Worm (Caenorhabditis elegans) whole organism, young adult: ENCODE results near the gene ugt-11.

Source experiments
- B0035.1 ChIP-seq: sonication (generic microtip); optimal IDR thresholded peaks from 2 replicates; lab custom pipeline; 2016; ENCODE audit warnings: missing genetic modification characterization, mild to moderate bottlenecking, missing compliant biosample characterization, missing genotype, missing genetic modification reagents
- B0261.1 ChIP-seq: sonication (generic microtip); optimal IDR thresholded peaks from 2 replicates; lab custom pipeline; 2016; ENCODE audit warnings: mild to moderate bottlenecking, missing genetic modification characterization, moderate library complexity, missing compliant biosample characterization
- F10E7.11 ChIP-seq: sonication (generic microtip); optimal IDR thresholded peaks from 2 replicates; lab custom pipeline; 2017; ENCODE audit warnings: mild to moderate bottlenecking, missing genetic modification characterization, moderate library complexity, missing compliant biosample characterization
- F23B12.7 ChIP-seq: sonication (generic microtip); optimal IDR thresholded peaks from 2 replicates; lab custom pipeline; 2017; ENCODE audit warnings: missing genetic modification characterization, mild to moderate bottlenecking, missing compliant biosample characterization, antibody characterized with exemption, moderate library complexity; ENCODE audit not compliant: insufficient read depth
- F37B4.10 ChIP-seq: fragments of 200-800 bp; sonication (Bioruptor generic); IDR thresholded peaks from 2 replicates; pipeline ENCODE4 v1.3.6; 2022; ENCODE audit warnings: missing genetic modification characterization, missing compliant biosample characterization
- F52B5.7 ChIP-seq: sonication (generic microtip); optimal IDR thresholded peaks from 2 replicates; lab custom pipeline; 2016; ENCODE audit warnings: mild to moderate bottlenecking, missing genetic modification characterization, missing compliant biosample characterization
- K12H6.12 ChIP-seq: fragments of 200-800 bp; sonication (Bioruptor generic); optimal IDR thresholded peaks from 2 replicates; lab custom pipeline; 2018; ENCODE audit warnings: mild to moderate bottlenecking, missing genetic modification characterization, missing compliant biosample characterization
- Y67H2A.10 ChIP-seq: fragments of 200-800 bp; sonication (Bioruptor generic); conservative IDR thresholded peaks from 2 replicates; pipeline ENCODE4 v1.3.6; 2022; ENCODE audit warnings: missing genetic modification reagents, missing genetic modification characterization, missing compliant biosample characterization
- bed-1 ChIP-seq: fragments of 200-800 bp; sonication (Bioruptor generic); IDR thresholded peaks from 2 replicates; pipeline ENCODE4 v1.3.6; 2022; ENCODE audit warnings: missing genetic modification reagents, missing genetic modification characterization, missing compliant biosample characterization
- ceh-58 ChIP-seq: fragments of 200-800 bp; sonication (Bioruptor generic); IDR thresholded peaks from 2 replicates; pipeline ENCODE4 v1.3.6; 2022; ENCODE audit warnings: missing genetic modification characterization, missing compliant biosample characterization
- ceh-91 ChIP-seq: fragments of 200-800 bp; sonication (Bioruptor generic); IDR thresholded peaks from 2 replicates; pipeline ENCODE4 v1.3.6; 2022; ENCODE audit warnings: missing genetic modification reagents, missing genetic modification characterization, missing compliant biosample characterization
- egl-44 ChIP-seq: fragments of 200-800 bp; sonication (Bioruptor generic); IDR thresholded peaks from 2 replicates; pipeline ENCODE4 v1.3.6; 2022; ENCODE audit warnings: missing genetic modification reagents, missing genetic modification characterization, missing compliant biosample characterization
- gei-17 ChIP-seq: fragments of 200-800 bp; sonication (Bioruptor generic); optimal IDR thresholded peaks from 2 replicates; lab custom pipeline; 2018; ENCODE audit warnings: mild to moderate bottlenecking, missing genetic modification characterization, missing compliant biosample characterization
- hmg-20 ChIP-seq: fragments of 200-800 bp; sonication (Bioruptor generic); IDR thresholded peaks from 2 replicates; pipeline ENCODE4 v1.3.6; 2022; ENCODE audit warnings: missing genetic modification reagents, missing genetic modification characterization, missing compliant biosample characterization
- hsf-1 ChIP-seq: fragments of 200-800 bp; sonication (Bioruptor generic); IDR thresholded peaks from 2 replicates; pipeline ENCODE4 v1.3.6; 2022; ENCODE audit warnings: missing genetic modification reagents, missing genetic modification characterization, missing compliant biosample characterization
- lag-1 ChIP-seq: fragments of 200-800 bp; sonication (Bioruptor generic); IDR thresholded peaks from 2 replicates; pipeline ENCODE4 v1.3.6; 2022; ENCODE audit warnings: missing genetic modification reagents, missing genetic modification characterization, missing compliant biosample characterization
- lin-40 ChIP-seq: sonication (generic microtip); optimal IDR thresholded peaks from 2 replicates; lab custom pipeline; 2016; ENCODE audit warnings: missing genetic modification characterization, mild to moderate bottlenecking, missing compliant biosample characterization, missing genotype, missing genetic modification reagents
- lir-1 ChIP-seq: fragments of 200-800 bp; sonication (Bioruptor generic); conservative IDR thresholded peaks from 2 replicates; pipeline ENCODE4 v1.3.6; 2022; ENCODE audit warnings: missing genetic modification reagents, missing genetic modification characterization, missing compliant biosample characterization
- madf-3 ChIP-seq: fragments of 200-800 bp; sonication (Bioruptor generic); IDR thresholded peaks from 2 replicates; pipeline ENCODE4 v1.3.6; 2022; ENCODE audit warnings: missing genetic modification reagents, missing genetic modification characterization, missing compliant biosample characterization
- madf-6 ChIP-seq: fragments of 200-800 bp; sonication (Bioruptor generic); IDR thresholded peaks from 2 replicates; pipeline ENCODE4 v1.3.6; 2022; ENCODE audit warnings: missing genetic modification reagents, missing genetic modification characterization, missing compliant biosample characterization
- nfya-2 ChIP-seq: fragments of 200-800 bp; sonication (Bioruptor generic); IDR thresholded peaks from 2 replicates; pipeline ENCODE4 v1.3.6; 2022; ENCODE audit warnings: missing genetic modification reagents, missing genetic modification characterization, missing compliant biosample characterization
- nhr-120 ChIP-seq: fragments of 200-800 bp; sonication (Bioruptor generic); IDR thresholded peaks from 2 replicates; pipeline ENCODE4 v1.3.6; 2022; ENCODE audit warnings: missing genetic modification characterization, missing compliant biosample characterization
- nhr-179 ChIP-seq: sonication (generic microtip); optimal IDR thresholded peaks from 2 replicates; lab custom pipeline; 2016; ENCODE audit warnings: mild to moderate bottlenecking, missing genetic modification characterization, missing compliant biosample characterization
- nhr-80 ChIP-seq: sonication (generic microtip); optimal IDR thresholded peaks from 2 replicates; lab custom pipeline; 2016; ENCODE audit warnings: missing genetic modification characterization, missing compliant biosample characterization
- repo-1 ChIP-seq: sonication (generic microtip); optimal IDR thresholded peaks from 2 replicates; lab custom pipeline; 2017; ENCODE audit warnings: mild to moderate bottlenecking, missing genetic modification characterization, missing compliant biosample characterization
- rpc-1 ChIP-seq, 2 experiments: fragments of 150-350 bp in 1 of 2; sonication (generic microtip) in 1 of 2; optimal IDR thresholded peaks; 2 replicates each; lab custom pipeline; 2014 to 2018; ENCODE audit warnings: missing biosample characterization in 1 of 2, missing genetic modification characterization in 1 of 2, missing genetic modification reagents in 1 of 2, missing genotype in 1 of 2
- snpc-1.1 ChIP-seq: sonication (generic microtip); optimal IDR thresholded peaks from 2 replicates; lab custom pipeline; 2017; ENCODE audit warnings: missing genetic modification characterization, mild to moderate bottlenecking, missing compliant biosample characterization, antibody characterized with exemption, moderate library complexity, missing genotype, missing genetic modification reagents; ENCODE audit not compliant: insufficient read depth
- snpc-3.4 ChIP-seq: sonication (generic microtip); optimal IDR thresholded peaks from 2 replicates; lab custom pipeline; 2017; ENCODE audit warnings: missing genetic modification characterization, mild to moderate bottlenecking, missing compliant biosample characterization, antibody characterized with exemption, moderate library complexity, missing genotype, missing genetic modification reagents
- unc-130 ChIP-seq: sonication (generic microtip); optimal IDR thresholded peaks from 2 replicates; lab custom pipeline; 2016; ENCODE audit warnings: missing genetic modification reagents, missing genetic modification characterization, missing compliant biosample characterization
- xnd-1 ChIP-seq: sonication (generic microtip); optimal IDR thresholded peaks from 2 replicates; lab custom pipeline; 2016; ENCODE audit warnings: missing genotype, missing genetic modification reagents, missing genetic modification characterization, missing compliant biosample characterization
- ztf-26 ChIP-seq: sonication (generic microtip); optimal IDR thresholded peaks from 2 replicates; lab custom pipeline; 2017; ENCODE audit warnings: missing genetic modification characterization, missing compliant biosample characterization

Gene ugt-11

ce11 chrV:4889976-4890479 is 4.8 kb downstream of the ugt-11 start, which contains the start of gene T19H12.2 (continued):
- TF ChIP-seq xnd-1, result peak; percentile 99
- TF ChIP-seq hmg-20 (GFP tag; lab: Robert Waterston, UW), result no peak
- no peak for TF ChIP-seq F37B4.10 (GFP tag; lab: Robert Waterston, UW)
- peak; percentile 93 for TF ChIP-seq snpc-3.4 (tag; lab: Kevin White, UChicago)
- TF ChIP-seq, all 124 proteins: peak for 50

ce11 chrV:4889477-4889876 is 5.4 kb downstream of the ugt-11 start, which contains the start of gene ugt-12:
Gene ugt-12 (minus strand): TSS chrV:4889629.
- TF ChIP-seq nhr-80 (tag; lab: Kevin White, UChicago) (peak; percentile 71), lag-1 (GFP tag; lab: Robert Waterston, UW) (no peak)

- TF ChIP-seq madf-6 (no peak), nhr-120 (GFP tag; lab: Robert Waterston, UW) (no peak)
Observed at ce11 chrV:4885372-4885771, 9.5 kb downstream of the ugt-11 start, which contains the start of gene T19H12.3. Gene T19H12.3 (plus strand): TSS chrV:4885672.

- no peak for TF ChIP-seq repo-1 (tag; lab: Kevin White, UChicago)
- no peak for TF ChIP-seq gei-17 (GFP tag; lab: Kevin White, UChicago)
- TF ChIP-seq ceh-58 (GFP tag; lab: Robert Waterston, UW), result no peak
- no peak for TF ChIP-seq lir-1
- no peak for TF ChIP-seq F10E7.11 (tag; lab: Kevin White, UChicago)
- TF ChIP-seq bed-1 (GFP tag; lab: Robert Waterston, UW), result no peak
- TF ChIP-seq B0035.1 (tag; lab: Kevin White, UChicago), result no peak
- TF ChIP-seq snpc-1.1, result no peak
- TF ChIP-seq lin-40 (tag; lab: Kevin White, UChicago), result no peak
- TF ChIP-seq nfya-2 (GFP tag; lab: Robert Waterston, UW), result no peak
- no peak for TF ChIP-seq unc-130 (GFP tag; lab: Kevin White, UChicago)
- no peak for TF ChIP-seq B0261.1 (tag; lab: Kevin White, UChicago)
- TF ChIP-seq lag-1 (GFP tag; lab: Robert Waterston, UW), result no peak
- TF ChIP-seq rpc-1 (optimal IDR thresholded peaks at IDR 0.05; lab: Kevin White, UChicago), result no peak
- TF ChIP-seq rpc-1 (tag; optimal IDR thresholded peaks at IDR 0.05; lab: Kevin White, UChicago), result no peak
- no peak for TF ChIP-seq F23B12.7 (tag; lab: Kevin White, UChicago)
- TF ChIP-seq nhr-179 (tag; lab: Kevin White, UChicago), result no peak
Observed at ce11 chrV:4884490-4884889, 10.4 kb downstream of the ugt-11 start, which contains the start of gene T19H12.12. Gene T19H12.12 (plus strand): TSS chrV:4884790.

ce11 chrV:4881377-4881776 is 13.5 kb downstream of the ugt-11 start, which contains the start of gene str-32:
Gene str-32 (minus strand): TSS chrV:4881477.
- TF ChIP-seq F52B5.7 (tag; lab: Kevin White, UChicago), result no peak
- TF ChIP-seq hsf-1 (GFP tag; lab: Robert Waterston, UW), result no peak
- no peak for TF ChIP-seq egl-44 (GFP tag; lab: Robert Waterston, UW)
- no peak for TF ChIP-seq madf-3 (GFP tag; lab: Robert Waterston, UW)
- no peak for TF ChIP-seq Y67H2A.10 (GFP tag; lab: Robert Waterston, UW)
- TF ChIP-seq ztf-26 (tag; lab: Kevin White, UChicago), result no peak
- TF ChIP-seq ceh-91 (GFP tag; lab: Robert Waterston, UW), result no peak
- no peak for TF ChIP-seq lin-40 (tag; lab: Kevin White, UChicago)
- no peak for TF ChIP-seq K12H6.12
